7 worm cellular contexts compared by ENCODE assay signal in the genomic region with DNA sequence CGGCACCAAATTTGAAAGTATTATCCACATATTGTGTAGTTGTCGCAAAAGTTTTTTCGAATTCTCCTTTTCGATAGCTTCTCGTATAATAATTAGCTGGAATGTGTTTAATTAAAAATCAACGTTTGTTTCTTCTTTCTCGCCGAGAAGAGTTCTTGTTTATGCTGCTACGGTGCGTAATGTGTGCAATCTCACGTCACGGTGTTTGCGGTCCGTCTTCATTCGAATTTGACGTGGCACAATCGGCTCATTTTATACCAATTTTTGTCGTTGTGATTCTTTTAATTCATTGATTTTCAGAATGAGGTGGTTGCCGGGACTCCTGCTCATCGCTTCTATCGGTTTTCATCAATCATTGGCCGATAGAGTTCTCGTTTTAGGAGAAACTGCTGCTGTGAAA.
TF ChIP-seq lines count a peak whose summit lies in the region.

A gene (plus strand): TSS at position 301 of the 400 bp plus-strand sequence.

TF ChIP-seq in whole organism, L1 larva, 84 proteins besides CTCF, POLR2A, EP300 and RAD21 (continues in another document):
- TF ChIP-seq lin-35 (GFP tag; optimal IDR thresholded peaks at IDR 0.05; lab: Kevin White, UChicago) (peak; percentile 46 to 66), blmp-1 (tag; optimal IDR thresholded peaks at IDR 0.05; lab: Kevin White, UChicago) (peak; percentile 27), dpl-1 (GFP tag; optimal IDR thresholded peaks at IDR 0.05; lab: Kevin White, UChicago) (peak; percentile 32 to 55 (median 55)), unc-130 (tag; optimal IDR thresholded peaks at IDR 0.05; lab: Kevin White, UChicago) (peak; percentile 9), lsy-2 (tag; optimal IDR thresholded peaks at IDR 0.05; lab: Kevin White, UChicago) (peak; percentile 61 to 85), ama-1 (optimal IDR thresholded peaks at IDR 0.05; lab: Kevin White, UChicago) (no peak), xbp-1 (tag; optimal IDR thresholded peaks at IDR 0.05; lab: Kevin White, UChicago) (peak; percentile 49), F16B12.6 (tag; optimal IDR thresholded peaks at IDR 0.05; lab: Kevin White, UChicago) (peak; percentile 85), vab-15 (tag; optimal IDR thresholded peaks at IDR 0.05; lab: Kevin White, UChicago) (peak; percentile 4), efl-1 (optimal IDR thresholded peaks at IDR 0.05; lab: Kevin White, UChicago) (peak; percentile 34 to 49), efl-1 (GFP tag; optimal IDR thresholded peaks at IDR 0.05 in 1 of 2; lab: Kevin White, UChicago) (peak; percentile 58 to 93), nhr-71 (tag; optimal IDR thresholded peaks at IDR 0.05; lab: Kevin White, UChicago) (peak; percentile 19)

TF ChIP-seq in whole organism, L2 larva, 48 proteins besides CTCF, POLR2A, EP300 and RAD21:
- TF ChIP-seq nhr-129 (tag; optimal IDR thresholded peaks at IDR 0.05; lab: Kevin White, UChicago) = peak; percentile 59
- TF ChIP-seq gmeb-1 (tag; optimal IDR thresholded peaks at IDR 0.05; lab: Kevin White, UChicago) = peak; percentile 50
- TF ChIP-seq mdl-1 (tag; optimal IDR thresholded peaks at IDR 0.05; lab: Kevin White, UChicago) = no peak
- peak; percentile 5 for TF ChIP-seq fos-1 (tag; optimal IDR thresholded peaks at IDR 0.05; lab: Kevin White, UChicago)
- TF ChIP-seq ZK546.5 (tag; optimal IDR thresholded peaks at IDR 0.05; lab: Kevin White, UChicago) = no peak
- TF ChIP-seq unc-55 (GFP tag; optimal IDR thresholded peaks at IDR 0.05; lab: Kevin White, UChicago) = peak; percentile 45
- peak; percentile 90 for TF ChIP-seq crh-2 (tag; optimal IDR thresholded peaks at IDR 0.05; lab: Kevin White, UChicago)
- TF ChIP-seq blmp-1 (tag; optimal IDR thresholded peaks at IDR 0.05; lab: Kevin White, UChicago; ENCODE audit: insufficient read depth) = no peak
- peak; percentile 55 for TF ChIP-seq C34F6.9 (tag; optimal IDR thresholded peaks at IDR 0.05; lab: Kevin White, UChicago)
- no peak for TF ChIP-seq ztf-4 (tag; optimal IDR thresholded peaks at IDR 0.05; lab: Kevin White, UChicago)
- TF ChIP-seq lsy-2 (tag; optimal IDR thresholded peaks at IDR 0.05; lab: Kevin White, UChicago) = peak in 1 of 2 experiments; percentile 84
TF ChIP-seq in whole organism, L2 larva: peak in this region for 7.

TF ChIP-seq in whole organism, L3 larva, 47 proteins besides CTCF, POLR2A, EP300 and RAD21:
- TF ChIP-seq nfya-1 (tag; optimal IDR thresholded peaks at IDR 0.05; lab: Kevin White, UChicago; ENCODE audit: insufficient read depth) = peak; percentile 81
- no peak for TF ChIP-seq jun-1 (tag; optimal IDR thresholded peaks at IDR 0.05; lab: Kevin White, UChicago)
- no peak for TF ChIP-seq R02D3.7 (tag; optimal IDR thresholded peaks at IDR 0.05; lab: Kevin White, UChicago)
- peak; percentile 56 for TF ChIP-seq pha-4 (tag; optimal IDR thresholded peaks at IDR 0.05; lab: Kevin White, UChicago)
- TF ChIP-seq elt-2 (tag; optimal IDR thresholded peaks at IDR 0.05; lab: Kevin White, UChicago) = no peak
TF ChIP-seq in whole organism, L3 larva: peak in this region for 2.

TF ChIP-seq in whole organism, L4 larva, 104 proteins besides CTCF, POLR2A, EP300 and RAD21 (continues in another document):
- TF ChIP-seq daf-16 (GFP tag; optimal IDR thresholded peaks at IDR 0.05; lab: Kevin White, UChicago) = no peak
- peak; percentile 72 for TF ChIP-seq daf-16 (tag; optimal IDR thresholded peaks at IDR 0.05; lab: Kevin White, UChicago)
- peak; percentile 2 for TF ChIP-seq hlh-30 (tag; optimal IDR thresholded peaks at IDR 0.05; lab: Kevin White, UChicago; ENCODE audit: insufficient read depth)
- TF ChIP-seq aha-1 (tag; lab: Kevin White, UChicago) = no peak
- no peak for TF ChIP-seq ztf-7 (tag; optimal IDR thresholded peaks at IDR 0.05; lab: Kevin White, UChicago)
- no peak for TF ChIP-seq unc-39 (tag; optimal IDR thresholded peaks at IDR 0.05; lab: Kevin White, UChicago)
- TF ChIP-seq F26F4.8 (GFP tag; conservative IDR thresholded peaks at IDR 0.05; lab: Robert Waterston, UW) = no peak
- no peak for TF ChIP-seq madf-5 (GFP tag; IDR thresholded peaks at IDR 0.05; lab: Robert Waterston, UW)
- no peak for TF ChIP-seq F37D6.2 (tag; optimal IDR thresholded peaks at IDR 0.05; lab: Kevin White, UChicago)
- peak; percentile 43 for TF ChIP-seq T20F7.1 (GFP tag; optimal IDR thresholded peaks at IDR 0.05; lab: Kevin White, UChicago)
- TF ChIP-seq lin-38 (GFP tag; IDR thresholded peaks at IDR 0.05; lab: Robert Waterston, UW) = peak; percentile 14; the same call in 1 of the 2 replicates
- no peak for TF ChIP-seq daf-8 (GFP tag; IDR thresholded peaks at IDR 0.05; lab: Robert Waterston, UW)
- peak; percentile 55 for TF ChIP-seq mes-2 (tag; optimal IDR thresholded peaks at IDR 0.05; lab: Kevin White, UChicago; ENCODE audit: poor library complexity, severe bottlenecking)
- TF ChIP-seq lsy-2 (tag; optimal IDR thresholded peaks at IDR 0.05; lab: Kevin White, UChicago) = peak in 1 of 2 experiments; percentile 82

TF ChIP-seq in whole organism, late embryonic, 69 proteins besides CTCF, POLR2A, EP300 and RAD21:
- TF ChIP-seq pha-4 (tag; optimal IDR thresholded peaks at IDR 0.05; lab: Kevin White, UChicago) (no peak), ceh-6 (GFP tag; optimal IDR thresholded peaks at IDR 0.05; lab: Kevin White, UChicago) (no peak), sdc-2 (tag; optimal IDR thresholded peaks at IDR 0.05; lab: Kevin White, UChicago) (no peak), ceh-9 (tag; optimal IDR thresholded peaks at IDR 0.05; lab: Kevin White, UChicago) (no peak), elt-2 (tag; optimal IDR thresholded peaks at IDR 0.05; lab: Kevin White, UChicago) (peak; percentile 15), nfya-1 (tag; optimal IDR thresholded peaks at IDR 0.05; lab: Kevin White, UChicago) (peak; percentile 12), lin-11 (tag; optimal IDR thresholded peaks at IDR 0.05; lab: Kevin White, UChicago) (no peak), K09A11.1 (tag; optimal IDR thresholded peaks at IDR 0.05; lab: Kevin White, UChicago; ENCODE audit: insufficient read depth) (no peak), mec-3 (tag; optimal IDR thresholded peaks at IDR 0.05; lab: Kevin White, UChicago; ENCODE audit: borderline replicate concordance) (no peak), ceh-30 (tag; optimal IDR thresholded peaks at IDR 0.05; lab: Kevin White, UChicago) (no peak)

TF ChIP-seq in whole organism, mixed stage, embryonic, 35 proteins besides CTCF, POLR2A, EP300 and RAD21:
- peak; percentile 19 for TF ChIP-seq ces-1 (GFP tag; optimal IDR thresholded peaks at IDR 0.05; lab: Kevin White, UChicago)
- peak; percentile 79 for TF ChIP-seq lsy-2 (tag; optimal IDR thresholded peaks at IDR 0.05; lab: Kevin White, UChicago)
- TF ChIP-seq pha-4 (tag; optimal IDR thresholded peaks at IDR 0.05; lab: Kevin White, UChicago) = peak; percentile 19
- TF ChIP-seq ham-2 (GFP tag; optimal IDR thresholded peaks at IDR 0.05; lab: Kevin White, UChicago) = no peak
- peak; percentile 18 for TF ChIP-seq mep-1 (tag; optimal IDR thresholded peaks at IDR 0.05; lab: Kevin White, UChicago)
- TF ChIP-seq tbx-8 (GFP tag; optimal IDR thresholded peaks at IDR 0.05; lab: Kevin White, UChicago) = no peak

TF ChIP-seq in whole organism, young adult, 124 proteins besides CTCF, POLR2A, EP300 and RAD21:
- peak; percentile 63 to 72 for TF ChIP-seq let-607 (tag; optimal IDR thresholded peaks at IDR 0.05; lab: Kevin White, UChicago)
- TF ChIP-seq madf-6 (GFP tag; IDR thresholded peaks at IDR 0.05; lab: Robert Waterston, UW) = no peak
- TF ChIP-seq ets-4 (GFP tag; optimal IDR thresholded peaks at IDR 0.05; lab: Kevin White, UChicago) = no peak
- peak; percentile 22; the same call in 1 of the 2 replicates for TF ChIP-seq attf-3 (GFP tag; conservative IDR thresholded peaks at IDR 0.05; lab: Robert Waterston, UW)
